Worm (Caenorhabditis elegans): ENCODE measurements around the gene atg-7.

Gene atg-7

DNA sequence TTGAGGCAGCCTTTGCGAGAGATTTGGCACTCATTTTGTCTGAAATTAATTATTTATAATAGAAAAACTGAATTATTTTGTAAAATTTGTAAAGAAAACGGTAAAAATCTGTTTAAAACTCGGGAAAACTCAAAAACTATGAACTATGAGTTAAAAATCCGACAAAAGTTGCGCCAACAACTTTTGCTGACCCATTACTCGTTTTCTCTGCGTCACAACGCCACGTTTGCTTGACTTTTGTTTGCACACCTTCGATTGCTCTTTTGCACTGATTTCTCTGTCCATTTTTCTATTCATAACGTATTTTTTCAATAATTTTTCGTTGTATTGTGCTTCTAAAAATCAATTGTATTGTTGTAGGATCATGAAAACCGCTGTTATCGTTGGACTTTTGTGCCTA lies 44.6 kb downstream of the atg-7 start, which contains the start of gene fkb-1 (continued):
- no peak for TF ChIP-seq daf-19 (GFP tag; conservative IDR thresholded peaks at IDR 0.05)
- no peak for TF ChIP-seq unc-130 (GFP tag; optimal IDR thresholded peaks at IDR 0.05)
- TF ChIP-seq dve-1 (tag; optimal IDR thresholded peaks at IDR 0.05; ENCODE audit: insufficient read depth) = peak; percentile 83
- peak; percentile 20 for TF ChIP-seq pqm-1 (tag; optimal IDR thresholded peaks at IDR 0.05)
- peak; percentile 66; the same call in 1 of the 2 replicates for TF ChIP-seq hmg-1.1 (GFP tag; IDR thresholded peaks at IDR 0.05)
- no peak for TF ChIP-seq fkh-10 (GFP tag; optimal IDR thresholded peaks at IDR 0.05)
- TF ChIP-seq lim-7 (GFP tag; IDR thresholded peaks at IDR 0.05) = no peak
- TF ChIP-seq hlh-30 (tag; optimal IDR thresholded peaks at IDR 0.05; ENCODE audit: insufficient read depth) = peak; percentile 38
- no peak for TF ChIP-seq T20F7.1 (GFP tag; optimal IDR thresholded peaks at IDR 0.05)
- TF ChIP-seq gei-8 (GFP tag; optimal IDR thresholded peaks at IDR 0.05) = no peak
- no peak for TF ChIP-seq arid-1 (GFP tag; conservative IDR thresholded peaks at IDR 0.05)
- TF ChIP-seq zfp-3 (GFP tag; conservative IDR thresholded peaks at IDR 0.05) = no peak
- TF ChIP-seq lin-38 (GFP tag; IDR thresholded peaks at IDR 0.05) = peak; percentile 62
- peak; percentile 38 for TF ChIP-seq nhr-6 (tag; optimal IDR thresholded peaks at IDR 0.05)
- no peak for TF ChIP-seq F26F4.8 (GFP tag; conservative IDR thresholded peaks at IDR 0.05)
- TF ChIP-seq nhr-28 (tag; optimal IDR thresholded peaks at IDR 0.05) = peak; percentile 71
- no peak for TF ChIP-seq lin-15B (tag; optimal IDR thresholded peaks at IDR 0.05)
- TF ChIP-seq mdt-29 (GFP tag; IDR thresholded peaks at IDR 0.05) = no peak
- no peak for TF ChIP-seq zip-2 (tag; optimal IDR thresholded peaks at IDR 0.05)
- TF ChIP-seq jun-1 (tag; optimal IDR thresholded peaks at IDR 0.05) = no peak
- no peak for TF ChIP-seq pha-4 (GFP tag; IDR thresholded peaks at IDR 0.05)
- TF ChIP-seq pha-4 (tag; optimal IDR thresholded peaks at IDR 0.05) = peak; percentile 87
- no peak for TF ChIP-seq lin-1 (GFP tag; IDR thresholded peaks at IDR 0.05)
- TF ChIP-seq skn-1 (tag; optimal IDR thresholded peaks at IDR 0.05) = no peak
- peak; percentile 6 for TF ChIP-seq nhr-102 (tag; optimal IDR thresholded peaks at IDR 0.05)
- no peak for TF ChIP-seq daf-8 (GFP tag; IDR thresholded peaks at IDR 0.05)
- TF ChIP-seq unc-62 (GFP tag; optimal IDR thresholded peaks at IDR 0.05 in 1 of 2) = peak in 1 of 2 experiments; percentile 96
- no peak for TF ChIP-seq unc-62 (tag; optimal IDR thresholded peaks at IDR 0.05)
- TF ChIP-seq hif-1 (tag; optimal IDR thresholded peaks at IDR 0.05) = no peak
- no peak for TF ChIP-seq zip-11 (GFP tag; IDR thresholded peaks at IDR 0.05)
- no peak for TF ChIP-seq F10B5.3 (tag; optimal IDR thresholded peaks at IDR 0.05)
- peak; percentile 65 for TF ChIP-seq hlh-11 (tag; optimal IDR thresholded peaks at IDR 0.05)
- peak in 1 of 2 experiments; percentile 17 for TF ChIP-seq daf-16 (GFP tag; optimal IDR thresholded peaks at IDR 0.05)
- TF ChIP-seq daf-16 (tag; optimal IDR thresholded peaks at IDR 0.05) = peak; percentile 25
- TF ChIP-seq spr-1 (tag; optimal IDR thresholded peaks at IDR 0.05) = peak; percentile 20
- no peak for TF ChIP-seq nhr-111 (GFP tag; optimal IDR thresholded peaks at IDR 0.05)
- no peak for TF ChIP-seq lin-29 (GFP tag; IDR thresholded peaks at IDR 0.05)

DNA sequence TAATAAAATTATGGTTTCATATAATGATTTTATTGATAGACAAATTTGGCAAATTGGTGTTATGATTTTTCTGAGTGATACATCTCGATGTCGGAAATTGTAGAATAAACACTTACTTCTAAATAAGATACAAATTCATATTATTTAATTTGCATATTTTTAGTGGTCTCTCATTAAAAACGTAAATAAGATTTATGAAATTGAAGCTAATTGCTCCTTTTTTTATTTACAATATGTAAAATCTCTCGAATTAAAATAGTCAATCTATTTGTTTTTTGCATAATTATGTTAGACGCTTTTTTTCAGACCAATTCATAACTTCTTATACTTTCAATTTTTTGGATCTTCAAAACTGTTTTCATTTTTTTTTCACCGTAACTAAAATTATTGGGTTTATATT lies 48.6 kb downstream of the atg-7 start, which contains the start of gene hrg-6:
hrg-6 (plus strand) TSS at position 301 of the 400 bp plus-strand sequence.
- peak in 1 of 2 experiments; percentile 26 for TF ChIP-seq unc-62 (GFP tag; optimal IDR thresholded peaks at IDR 0.05 in 1 of 2)
- no peak for TF ChIP-seq unc-62 (tag; optimal IDR thresholded peaks at IDR 0.05)
- TF ChIP-seq ces-1 (GFP tag; optimal IDR thresholded peaks at IDR 0.05) = no peak

DNA sequence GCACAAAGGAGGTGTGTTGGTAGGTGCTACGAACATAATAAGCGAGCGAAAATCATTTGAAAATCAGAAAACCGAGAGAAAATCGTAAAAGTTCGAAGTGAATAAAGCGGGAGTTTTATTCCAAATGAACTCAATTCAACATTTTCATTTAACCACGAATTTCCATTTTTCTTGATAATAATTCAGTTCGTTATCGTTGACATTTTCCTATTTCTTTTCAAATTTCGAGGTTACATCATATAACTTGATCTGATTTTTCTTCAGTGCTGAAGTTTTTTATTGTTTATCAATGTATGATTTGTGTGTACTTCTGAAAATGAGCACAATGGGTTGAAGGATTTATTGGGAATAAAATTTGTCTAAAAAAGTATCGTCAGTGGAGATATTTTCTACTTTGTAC lies 49.2 kb downstream of the atg-7 start:
- TF ChIP-seq daf-16 (GFP tag; optimal IDR thresholded peaks at IDR 0.05) (no peak), daf-16 (tag; optimal IDR thresholded peaks at IDR 0.05) (peak; percentile 71), sdz-12 (GFP tag; optimal IDR thresholded peaks at IDR 0.05) (no peak), ceh-82 (tag; optimal IDR thresholded peaks at IDR 0.05) (no peak), pqm-1 (tag; optimal IDR thresholded peaks at IDR 0.05) (peak; percentile 57), hlh-11 (tag; optimal IDR thresholded peaks at IDR 0.05) (peak; percentile 24), mep-1 (tag; optimal IDR thresholded peaks at IDR 0.05) (peak; percentile 50), nhr-48 (tag; optimal IDR thresholded peaks at IDR 0.05) (peak; percentile 3), dve-1 (tag; optimal IDR thresholded peaks at IDR 0.05; ENCODE audit: insufficient read depth) (peak; percentile 42), hif-1 (tag; optimal IDR thresholded peaks at IDR 0.05) (no peak), ztf-7 (tag; optimal IDR thresholded peaks at IDR 0.05) (peak; percentile 94), dmd-6 (GFP tag; IDR thresholded peaks at IDR 0.05) (peak; percentile 68), aha-1 (tag) (peak; percentile 66), nhr-28 (tag; optimal IDR thresholded peaks at IDR 0.05) (peak; percentile 46)

Data from whole organism, L4 larva.